Worm (Caenorhabditis elegans) whole organism, young adult: Measurements from ENCODE around the gene Y51H4A.938.
A peak's percentile ranks its signal among the peaks of the same experiment; 100 is the strongest.

Experiments
- B0261.1 ChIP-seq: sonication (generic microtip); optimal IDR thresholded peaks from 2 replicates; lab custom pipeline; 2016; ENCODE audit warnings: mild to moderate bottlenecking, missing genetic modification characterization, moderate library complexity, missing compliant biosample characterization
- C06A6.2 ChIP-seq: fragments of 200-800 bp; sonication (Bioruptor generic); conservative IDR thresholded peaks from 2 replicates; pipeline ENCODE4 v1.3.6; 2022; ENCODE audit warnings: missing genetic modification characterization, missing compliant biosample characterization
- D2030.7 ChIP-seq: fragments of 200-800 bp; sonication (Bioruptor generic); IDR thresholded peaks from 2 replicates; pipeline ENCODE4 v1.3.6; 2022; ENCODE audit warnings: missing genetic modification reagents, missing genetic modification characterization, missing compliant biosample characterization
- F10E7.11 ChIP-seq: sonication (generic microtip); optimal IDR thresholded peaks from 2 replicates; lab custom pipeline; 2017; ENCODE audit warnings: mild to moderate bottlenecking, missing genetic modification characterization, moderate library complexity, missing compliant biosample characterization
- F33H1.4 ChIP-seq: fragments of 200-800 bp; sonication (Bioruptor generic); IDR thresholded peaks from 2 replicates; pipeline ENCODE4 v1.3.6; 2022; ENCODE audit warnings: missing genetic modification reagents, missing genetic modification characterization, missing compliant biosample characterization
- F39B2.1 ChIP-seq: fragments of 200-800 bp; sonication (Bioruptor generic); IDR thresholded peaks from 2 replicates; pipeline ENCODE4 v1.3.6; 2022; ENCODE audit warnings: missing genetic modification reagents, missing genetic modification characterization, missing compliant biosample characterization
- F55B11.4 ChIP-seq: sonication (generic microtip); optimal IDR thresholded peaks from 2 replicates; lab custom pipeline; 2016; ENCODE audit warnings: missing compliant biosample characterization, missing genetic modification characterization, borderline replicate concordance; ENCODE audit not compliant: insufficient read depth
- F57A8.1 ChIP-seq: fragments of 200-800 bp; sonication (Bioruptor generic); optimal IDR thresholded peaks from 2 replicates; lab custom pipeline; 2018; ENCODE audit warnings: mild to moderate bottlenecking, missing genetic modification characterization, moderate library complexity, missing compliant biosample characterization
- F57C9.4 ChIP-seq: sonication (generic microtip); optimal IDR thresholded peaks from 2 replicates; lab custom pipeline; 2017; ENCODE audit warnings: mild to moderate bottlenecking, missing genetic modification characterization, missing compliant biosample characterization
- T07F8.4 ChIP-seq: sonication (generic microtip); optimal IDR thresholded peaks from 2 replicates; lab custom pipeline; 2016; ENCODE audit warnings: mild to moderate bottlenecking, missing genetic modification characterization, moderate library complexity, missing compliant biosample characterization
- T26A5.8 ChIP-seq: sonication (generic microtip); optimal IDR thresholded peaks from 2 replicates; lab custom pipeline; 2016; ENCODE audit warnings: missing genetic modification characterization, missing compliant biosample characterization
- Y56A3A.18 ChIP-seq: fragments of 200-800 bp; sonication (Bioruptor generic); IDR thresholded peaks from 2 replicates; pipeline ENCODE4 v1.3.6; 2022; ENCODE audit warnings: missing genetic modification reagents, missing genetic modification characterization, missing compliant biosample characterization
- Y67H2A.10 ChIP-seq: fragments of 200-800 bp; sonication (Bioruptor generic); conservative IDR thresholded peaks from 2 replicates; pipeline ENCODE4 v1.3.6; 2022; ENCODE audit warnings: missing genetic modification reagents, missing genetic modification characterization, missing compliant biosample characterization
- Y79H2A.3 ChIP-seq: fragments of 200-800 bp; sonication (Bioruptor generic); conservative IDR thresholded peaks from 2 replicates; pipeline ENCODE4 v1.3.6; 2022; ENCODE audit warnings: missing genetic modification reagents, missing genetic modification characterization, missing compliant biosample characterization
- ZK185.1 ChIP-seq: sonication (generic microtip); optimal IDR thresholded peaks from 2 replicates; lab custom pipeline; 2016; ENCODE audit warnings: mild to moderate bottlenecking, missing genetic modification characterization, missing compliant biosample characterization; ENCODE audit not compliant: poor library complexity, severe bottlenecking
- aptf-3 ChIP-seq: fragments of 200-800 bp; sonication (Bioruptor generic); IDR thresholded peaks from 2 replicates; pipeline ENCODE4 v1.3.6; 2022; ENCODE audit warnings: missing genetic modification characterization, missing compliant biosample characterization
- atf-7 ChIP-seq: sonication (generic microtip); optimal IDR thresholded peaks from 2 replicates; lab custom pipeline; 2017; ENCODE audit warnings: mild to moderate bottlenecking, missing genetic modification characterization, missing compliant biosample characterization
- athp-1 ChIP-seq: sonication (generic microtip); optimal IDR thresholded peaks from 2 replicates; lab custom pipeline; 2017; ENCODE audit warnings: mild to moderate bottlenecking, missing genetic modification characterization, missing compliant biosample characterization
- attf-6 ChIP-seq: fragments of 200-800 bp; sonication (Bioruptor generic); IDR thresholded peaks from 2 replicates; pipeline ENCODE4 v1.3.6; 2022; ENCODE audit warnings: missing genetic modification reagents, missing genetic modification characterization, missing compliant biosample characterization
- bed-2 ChIP-seq: fragments of 200-800 bp; sonication (Bioruptor generic); IDR thresholded peaks from 2 replicates; pipeline ENCODE4 v1.3.6; 2022; ENCODE audit warnings: missing genetic modification reagents, missing genetic modification characterization, missing compliant biosample characterization
- ceh-58 ChIP-seq: fragments of 200-800 bp; sonication (Bioruptor generic); IDR thresholded peaks from 2 replicates; pipeline ENCODE4 v1.3.6; 2022; ENCODE audit warnings: missing genetic modification characterization, missing compliant biosample characterization
- efl-1 ChIP-seq: fragments of 150-350 bp; optimal IDR thresholded peaks from 2 replicates; lab custom pipeline; 2014; ENCODE audit warnings: missing biosample characterization, missing genetic modification reagents, missing genetic modification characterization
- egl-18 ChIP-seq: fragments of 200-800 bp; sonication (Bioruptor generic); IDR thresholded peaks from 2 replicates; pipeline ENCODE4 v1.3.6; 2022; ENCODE audit warnings: missing genetic modification reagents, missing genetic modification characterization, missing compliant biosample characterization
- egrh-3 ChIP-seq: fragments of 200-800 bp; sonication (Bioruptor generic); IDR thresholded peaks from 2 replicates; pipeline ENCODE4 v1.3.6; 2022; ENCODE audit warnings: missing genetic modification reagents, missing genetic modification characterization, missing compliant biosample characterization
- ets-4 ChIP-seq: fragments of 200-800 bp; sonication (Bioruptor generic); optimal IDR thresholded peaks from 2 replicates; lab custom pipeline; 2018; ENCODE audit warnings: mild to moderate bottlenecking, missing genetic modification characterization, missing compliant biosample characterization
- fkh-3 ChIP-seq: sonication (generic microtip); optimal IDR thresholded peaks from 2 replicates; lab custom pipeline; 2016; ENCODE audit warnings: mild to moderate bottlenecking, missing genetic modification characterization, missing compliant biosample characterization
- gei-17 ChIP-seq: fragments of 200-800 bp; sonication (Bioruptor generic); optimal IDR thresholded peaks from 2 replicates; lab custom pipeline; 2018; ENCODE audit warnings: mild to moderate bottlenecking, missing genetic modification characterization, missing compliant biosample characterization
- hrde-1 ChIP-seq: sonication (generic microtip); optimal IDR thresholded peaks from 2 replicates; lab custom pipeline; 2016; ENCODE audit warnings: missing genetic modification characterization, mild to moderate bottlenecking, missing compliant biosample characterization, moderate library complexity, missing genotype, missing genetic modification reagents, borderline replicate concordance
- lin-40 ChIP-seq: sonication (generic microtip); optimal IDR thresholded peaks from 2 replicates; lab custom pipeline; 2016; ENCODE audit warnings: missing genetic modification characterization, mild to moderate bottlenecking, missing compliant biosample characterization, missing genotype, missing genetic modification reagents
- lsl-1 ChIP-seq: fragments of 200-800 bp; sonication (Bioruptor generic); optimal IDR thresholded peaks from 2 replicates; lab custom pipeline; 2018; ENCODE audit warnings: mild to moderate bottlenecking, missing genetic modification characterization, moderate library complexity, missing compliant biosample characterization
- madf-3 ChIP-seq: fragments of 200-800 bp; sonication (Bioruptor generic); IDR thresholded peaks from 2 replicates; pipeline ENCODE4 v1.3.6; 2022; ENCODE audit warnings: missing genetic modification reagents, missing genetic modification characterization, missing compliant biosample characterization
- madf-6 ChIP-seq: fragments of 200-800 bp; sonication (Bioruptor generic); IDR thresholded peaks from 2 replicates; pipeline ENCODE4 v1.3.6; 2022; ENCODE audit warnings: missing genetic modification reagents, missing genetic modification characterization, missing compliant biosample characterization
- nfya-1 ChIP-seq: sonication (generic microtip); optimal IDR thresholded peaks from 2 replicates; lab custom pipeline; 2017; ENCODE audit warnings: antibody characterized with exemption, missing compliant biosample characterization, missing genetic modification characterization, borderline replicate concordance; ENCODE audit not compliant: insufficient read depth
- nhr-120 ChIP-seq: fragments of 200-800 bp; sonication (Bioruptor generic); IDR thresholded peaks from 2 replicates; pipeline ENCODE4 v1.3.6; 2022; ENCODE audit warnings: missing genetic modification characterization, missing compliant biosample characterization
- pbrm-1 ChIP-seq: fragments of 200-800 bp; sonication (Bioruptor generic); IDR thresholded peaks from 2 replicates; pipeline ENCODE4 v1.3.6; 2022; ENCODE audit warnings: missing genetic modification reagents, missing genetic modification characterization, missing compliant biosample characterization
- rcor-1 ChIP-seq: fragments of 200-800 bp; sonication (Bioruptor generic); IDR thresholded peaks from 2 replicates; pipeline ENCODE4 v1.3.6; 2022; ENCODE audit warnings: missing genetic modification reagents, missing genetic modification characterization, missing compliant biosample characterization
- rec-8 ChIP-seq, 2 experiments: sonication (generic microtip); optimal IDR thresholded peaks; 2 replicates each; lab custom pipeline; 2016; ENCODE audit warnings: mild to moderate bottlenecking in 2 of 2, missing genetic modification characterization in 2 of 2, missing genetic modification reagents in 2 of 2, missing genotype in 2 of 2, missing biosample characterization in 1 of 2, missing compliant biosample characterization in 1 of 2, moderate library complexity in 1 of 2
- rpc-1 ChIP-seq, 2 experiments: fragments of 150-350 bp in 1 of 2; sonication (generic microtip) in 1 of 2; optimal IDR thresholded peaks; 2 replicates each; lab custom pipeline; 2014 to 2018; ENCODE audit warnings: missing biosample characterization in 1 of 2, missing genetic modification characterization in 1 of 2, missing genetic modification reagents in 1 of 2, missing genotype in 1 of 2
- sdz-38 ChIP-seq: sonication (generic microtip); optimal IDR thresholded peaks from 2 replicates; lab custom pipeline; 2016; ENCODE audit warnings: missing genotype, missing genetic modification characterization, missing compliant biosample characterization
- snpc-1.3 ChIP-seq: sonication (generic microtip); optimal IDR thresholded peaks from 2 replicates; lab custom pipeline; 2017; ENCODE audit warnings: missing genetic modification characterization, mild to moderate bottlenecking, missing compliant biosample characterization, antibody characterized with exemption, moderate library complexity, missing genotype, missing genetic modification reagents; ENCODE audit not compliant: insufficient read depth
- snpc-3.4 ChIP-seq: sonication (generic microtip); optimal IDR thresholded peaks from 2 replicates; lab custom pipeline; 2017; ENCODE audit warnings: missing genetic modification characterization, mild to moderate bottlenecking, missing compliant biosample characterization, antibody characterized with exemption, moderate library complexity, missing genotype, missing genetic modification reagents
- snpc-4 ChIP-seq, 5 experiments: fragments of 150-350 bp in 1 of 5; sonication (generic microtip) in 4 of 5; optimal IDR thresholded peaks; 2 replicates each; lab custom pipeline; 2014 to 2018; ENCODE audit warnings: missing genetic modification characterization in 5 of 5, missing biosample characterization in 3 of 5, antibody characterized with exemption in 2 of 5, mild to moderate bottlenecking in 2 of 5, missing compliant biosample characterization in 2 of 5, missing genotype in 2 of 5, moderate library complexity in 2 of 5, missing genetic modification reagents in 1 of 5
- tbp1 ChIP-seq: fragments of 200-800 bp; sonication (Bioruptor generic); optimal IDR thresholded peaks from 2 replicates; lab custom pipeline; 2018; ENCODE audit warnings: mild to moderate bottlenecking, missing genetic modification characterization, missing compliant biosample characterization
- ztf-25 ChIP-seq: fragments of 200-800 bp; sonication (Bioruptor generic); IDR thresholded peaks from 2 replicates; pipeline ENCODE4 v1.3.6; 2022; ENCODE audit warnings: missing genetic modification reagents, missing genetic modification characterization, missing compliant biosample characterization
- ztf-3 ChIP-seq: fragments of 200-800 bp; sonication (Bioruptor generic); optimal IDR thresholded peaks from 2 replicates; lab custom pipeline; 2018; ENCODE audit warnings: mild to moderate bottlenecking, missing genetic modification characterization, missing compliant biosample characterization

The Y51H4A.938 gene

ce11 chrIV:16501855-16502254, 20.9 kb downstream of the Y51H4A.938 start (continued):
- no peak for TF ChIP-seq ceh-58 (GFP tag; lab: Robert Waterston, UW)
- no peak for TF ChIP-seq ztf-25
- TF ChIP-seq athp-1 (tag; lab: Kevin White, UChicago): peak; percentile 8
- no peak for TF ChIP-seq T26A5.8
- TF ChIP-seq gei-17 (GFP tag; lab: Kevin White, UChicago): no peak
- peak; percentile 51 for TF ChIP-seq lin-40 (tag; lab: Kevin White, UChicago)
- TF ChIP-seq, all 124 proteins: peak for 19

- TF ChIP-seq ZK185.1 (tag; lab: Kevin White, UChicago) (no peak), F33H1.4 (GFP tag; lab: Robert Waterston, UW) (no peak), F10E7.11 (tag; lab: Kevin White, UChicago) (no peak), bed-2 (GFP tag; lab: Robert Waterston, UW) (no peak), D2030.7 (GFP tag; lab: Robert Waterston, UW) (peak; percentile 52), F39B2.1 (GFP tag; lab: Robert Waterston, UW) (no peak), ztf-3 (GFP tag; lab: Kevin White, UChicago) (no peak), attf-6 (GFP tag; lab: Robert Waterston, UW) (peak; percentile 89), C06A6.2 (GFP tag; lab: Robert Waterston, UW) (no peak), madf-3 (GFP tag; lab: Robert Waterston, UW) (no peak), madf-6 (GFP tag; lab: Robert Waterston, UW) (peak; percentile 53), nhr-120 (no peak), sdz-38 (tag; lab: Kevin White, UChicago) (no peak), snpc-3.4 (tag; lab: Kevin White, UChicago) (no peak), T26A5.8 (no peak), egl-18 (GFP tag; lab: Robert Waterston, UW) (no peak), T07F8.4 (tag; lab: Kevin White, UChicago) (no peak), ztf-25 (no peak), snpc-1.3 (tag; lab: Kevin White, UChicago) (no peak), Y56A3A.18 (GFP tag; lab: Robert Waterston, UW) (no peak), efl-1 (peak; percentile 53), F55B11.4 (tag; lab: Kevin White, UChicago) (no peak), B0261.1 (tag; lab: Kevin White, UChicago) (no peak), aptf-3 (GFP tag; lab: Robert Waterston, UW) (no peak), pbrm-1 (no peak), lsl-1 (GFP tag; lab: Kevin White, UChicago) (peak; percentile 86), Y79H2A.3 (GFP tag; lab: Robert Waterston, UW) (peak; percentile 64; the same call in 1 of the 2 replicates), F57A8.1 (no peak), Y67H2A.10 (GFP tag; lab: Robert Waterston, UW) (no peak), egrh-3 (no peak), tbp1 (GFP tag; lab: Kevin White, UChicago) (peak; percentile 53), snpc-4 (GFP tag; optimal IDR thresholded peaks at IDR 0.05; lab: Kevin White, UChicago) (peak; percentile 71), snpc-4 (tag; optimal IDR thresholded peaks at IDR 0.05; lab: Kevin White, UChicago) (peak in 3 of 4 experiments; percentile 71 to 83 (median 75)), rcor-1 (GFP tag; lab: Robert Waterston, UW) (no peak), fkh-3 (tag; lab: Kevin White, UChicago) (no peak), F57C9.4 (no peak), rec-8 (tag; optimal IDR thresholded peaks at IDR 0.05; lab: Kevin White, UChicago) (no peak), rpc-1 (optimal IDR thresholded peaks at IDR 0.05; lab: Kevin White, UChicago) (no peak), rpc-1 (tag; optimal IDR thresholded peaks at IDR 0.05; lab: Kevin White, UChicago) (no peak), hrde-1 (no peak), nfya-1 (tag; lab: Kevin White, UChicago) (no peak), gei-17 (GFP tag; lab: Kevin White, UChicago) (no peak), atf-7 (no peak), ets-4 (no peak)
These were observed 21.4 kb downstream of the Y51H4A.938 start for ce11 chrIV:16502387-16502786.
